Fruit fly (Drosophila melanogaster) Kc167 (cell line): ENCODE results near the gene CG9184.

ENCODE experiments used
- h ChIP-seq: fragments of >200 bp; optimal IDR thresholded peaks from 3 replicates; lab custom pipeline; 2018; ENCODE audit warnings: missing external identifiers
- insv ChIP-seq: fragments of >200 bp; optimal IDR thresholded peaks from 3 replicates; lab custom pipeline; 2018; ENCODE audit warnings: missing external identifiers
- psq ChIP-seq: fragments of >200 bp; optimal IDR thresholded peaks from 2 replicates; lab custom pipeline; 2017; ENCODE audit warnings: missing external identifiers

dm6 chr3L:1370939-1371338 is 48.3 kb upstream of the CG9184 start:
- no peak for TF ChIP-seq insv (lab: Kevin White, UChicago)
- TF ChIP-seq psq (lab: Kevin White, UChicago): no peak
- no peak for TF ChIP-seq h (lab: Kevin White, UChicago)
